Worm (Caenorhabditis elegans) whole organism, L4 larva: ENCODE measurements around the gene his-42.
A peak's percentile ranks its signal among the peaks of the same experiment; 100 is the strongest.

ENCODE experiments used
- F37D6.2 ChIP-seq: sonication (generic microtip); optimal IDR thresholded peaks from 2 replicates; lab custom pipeline; 2016; ENCODE audit warnings: mild to moderate bottlenecking, missing genetic modification characterization, missing compliant biosample characterization
- Y48G9A.11 ChIP-seq: fragments of 200-800 bp; sonication (Bioruptor generic); IDR thresholded peaks from 2 replicates; pipeline ENCODE4 v1.3.6; 2022; ENCODE audit warnings: missing genetic modification reagents, missing genetic modification characterization, missing compliant biosample characterization
- Y75B8A.6 ChIP-seq: fragments of 200-800 bp; sonication (Bioruptor generic); IDR thresholded peaks from 2 replicates; pipeline ENCODE4 v1.3.6; 2022; ENCODE audit warnings: missing genetic modification reagents, missing genetic modification characterization, missing compliant biosample characterization
- aha-1 ChIP-seq: fragments of 150-350 bp; peaks from one replicate; lab custom pipeline; 2014; ENCODE audit warnings: missing biosample characterization, missing genetic modification characterization
- ama-1 ChIP-seq: fragments of 150-350 bp; optimal IDR thresholded peaks from 2 replicates; lab custom pipeline; 2014; ENCODE audit warnings: inconsistent platforms, mixed read lengths
- ceh-20 ChIP-seq: fragments of 200-800 bp; sonication (Bioruptor generic); IDR thresholded peaks from 2 replicates; pipeline ENCODE4 v1.3.6; 2022; ENCODE audit warnings: missing genetic modification reagents, missing genetic modification characterization, missing compliant biosample characterization
- ceh-28 ChIP-seq: fragments of 150-350 bp; optimal IDR thresholded peaks from 2 replicates; lab custom pipeline; 2014; ENCODE audit warnings: missing biosample characterization, missing genetic modification reagents, missing genetic modification characterization
- ces-1 ChIP-seq: fragments of 150-350 bp; sonication (generic microtip); optimal IDR thresholded peaks from 4 replicates; lab custom pipeline; 2014; ENCODE audit warnings: missing biosample characterization, missing genetic modification reagents, missing genetic modification characterization
- ctbp-1 ChIP-seq: fragments of 200-800 bp; sonication (Bioruptor generic); IDR thresholded peaks from 2 replicates; pipeline ENCODE4 v1.3.6; 2022; ENCODE audit warnings: missing genetic modification reagents, missing genetic modification characterization, missing compliant biosample characterization
- daf-16 ChIP-seq, 3 experiments: sonication (generic microtip); optimal IDR thresholded peaks; 2 replicates each; lab custom pipeline; 2016 to 2017; ENCODE audit warnings: missing genetic modification characterization in 3 of 3, missing genetic modification reagents in 3 of 3, mild to moderate bottlenecking in 2 of 3, missing compliant biosample characterization in 2 of 3, missing biosample characterization in 1 of 3, moderate library complexity in 1 of 3
- daf-19 ChIP-seq: fragments of 200-800 bp; sonication (Bioruptor generic); conservative IDR thresholded peaks from 2 replicates; pipeline ENCODE4 v1.3.6; 2022; ENCODE audit warnings: missing genetic modification characterization, missing compliant biosample characterization
- daf-8 ChIP-seq: fragments of 200-800 bp; sonication (Bioruptor generic); IDR thresholded peaks from 2 replicates; pipeline ENCODE4 v1.3.6; 2022; ENCODE audit warnings: missing genetic modification characterization, missing compliant biosample characterization
- dmd-6 ChIP-seq: fragments of 200-800 bp; sonication (Bioruptor generic); IDR thresholded peaks from 2 replicates; pipeline ENCODE4 v1.3.6; 2022; ENCODE audit warnings: missing genetic modification reagents, missing genetic modification characterization, missing compliant biosample characterization
- dmd-8 ChIP-seq: fragments of 200-800 bp; sonication (Bioruptor generic); IDR thresholded peaks from 2 replicates; pipeline ENCODE4 v1.3.6; 2022; ENCODE audit warnings: missing genetic modification characterization, missing compliant biosample characterization
- dve-1 ChIP-seq: sonication (generic microtip); optimal IDR thresholded peaks from 2 replicates; lab custom pipeline; 2017; ENCODE audit warnings: antibody characterized with exemption, mild to moderate bottlenecking, missing genetic modification characterization, missing compliant biosample characterization; ENCODE audit not compliant: insufficient read depth
- egl-43 ChIP-seq: fragments of 200-800 bp; sonication (Bioruptor generic); IDR thresholded peaks from 2 replicates; pipeline ENCODE4 v1.3.6; 2022; ENCODE audit warnings: missing genetic modification reagents, missing genetic modification characterization, missing compliant biosample characterization
- gei-8 ChIP-seq: fragments of 200-800 bp; sonication (Bioruptor generic); optimal IDR thresholded peaks from 2 replicates; lab custom pipeline; 2018; ENCODE audit warnings: mild to moderate bottlenecking, missing genetic modification characterization, missing compliant biosample characterization
- hlh-11 ChIP-seq: fragments of 200-800 bp; sonication (Bioruptor generic); optimal IDR thresholded peaks from 2 replicates; lab custom pipeline; 2018; ENCODE audit warnings: mild to moderate bottlenecking, missing genetic modification characterization, missing compliant biosample characterization
- lim-7 ChIP-seq: fragments of 200-800 bp; sonication (Bioruptor generic); IDR thresholded peaks from 2 replicates; pipeline ENCODE4 v1.3.6; 2022; ENCODE audit warnings: missing genetic modification characterization, missing compliant biosample characterization
- lin-1 ChIP-seq: fragments of 200-800 bp; sonication (Bioruptor generic); IDR thresholded peaks from 2 replicates; pipeline ENCODE4 v1.3.6; 2022; ENCODE audit warnings: missing genetic modification reagents, missing genetic modification characterization, missing compliant biosample characterization
- lin-13 ChIP-seq: fragments of 150-350 bp; optimal IDR thresholded peaks from 2 replicates; lab custom pipeline; 2014; ENCODE audit warnings: missing biosample characterization, missing genetic modification reagents, missing genetic modification characterization
- lin-15B ChIP-seq: fragments of 150-350 bp; sonication (generic microtip); optimal IDR thresholded peaks from 3 replicates; lab custom pipeline; 2014; ENCODE audit warnings: missing biosample characterization, missing genetic modification characterization
- lin-39 ChIP-seq: fragments of 150-350 bp; optimal IDR thresholded peaks from 2 replicates; lab custom pipeline; 2014; ENCODE audit warnings: missing biosample characterization, missing genetic modification reagents, missing genetic modification characterization
- madf-5 ChIP-seq, 2 experiments: fragments of 200-800 bp; sonication (Bioruptor generic); IDR thresholded peaks; 2 replicates each; pipeline ENCODE4 v1.3.6; 2022; ENCODE audit warnings: missing compliant biosample characterization in 2 of 2, missing genetic modification characterization in 2 of 2
- mdt-29 ChIP-seq: fragments of 200-800 bp; sonication (Bioruptor generic); IDR thresholded peaks from 2 replicates; pipeline ENCODE4 v1.3.6; 2022; ENCODE audit warnings: missing genetic modification reagents, missing genetic modification characterization, missing compliant biosample characterization
- mes-2 ChIP-seq: sonication (generic microtip); optimal IDR thresholded peaks from 2 replicates; lab custom pipeline; 2016; ENCODE audit warnings: missing genotype, mild to moderate bottlenecking, missing genetic modification characterization, missing compliant biosample characterization; ENCODE audit not compliant: poor library complexity, severe bottlenecking
- mxl-2 ChIP-seq: fragments of 200-800 bp; sonication (Bioruptor generic); conservative IDR thresholded peaks from 2 replicates; pipeline ENCODE4 v1.3.6; 2022; ENCODE audit warnings: missing genetic modification reagents, missing genetic modification characterization, missing compliant biosample characterization
- nhr-111 ChIP-seq: fragments of 200-800 bp; sonication (Bioruptor generic); optimal IDR thresholded peaks from 2 replicates; lab custom pipeline; 2018; ENCODE audit warnings: mild to moderate bottlenecking, missing genetic modification characterization, missing compliant biosample characterization
- nhr-42 ChIP-seq: fragments of 200-800 bp; sonication (Bioruptor generic); IDR thresholded peaks from 2 replicates; pipeline ENCODE4 v1.3.6; 2022; ENCODE audit warnings: missing genetic modification characterization, missing compliant biosample characterization
- nhr-77 ChIP-seq: fragments of 150-350 bp; optimal IDR thresholded peaks from 2 replicates; lab custom pipeline; 2014; ENCODE audit warnings: missing biosample characterization, missing genetic modification characterization
- saeg-2 ChIP-seq: fragments of 200-800 bp; sonication (Bioruptor generic); IDR thresholded peaks from 2 replicates; pipeline ENCODE4 v1.3.6; 2022; ENCODE audit warnings: missing genetic modification reagents, missing genetic modification characterization, missing compliant biosample characterization
- snpc-1.2 ChIP-seq: fragments of 200-800 bp; sonication (Bioruptor generic); IDR thresholded peaks from 2 replicates; pipeline ENCODE4 v1.3.6; 2022; ENCODE audit warnings: missing genetic modification reagents, missing genetic modification characterization, missing compliant biosample characterization
- spr-1 ChIP-seq: sonication (generic microtip); optimal IDR thresholded peaks from 2 replicates; lab custom pipeline; 2016; ENCODE audit warnings: mild to moderate bottlenecking, missing genetic modification characterization, missing compliant biosample characterization
- spr-3 ChIP-seq: fragments of 200-800 bp; sonication (Bioruptor generic); optimal IDR thresholded peaks from 2 replicates; lab custom pipeline; 2018; ENCODE audit warnings: mild to moderate bottlenecking, missing genetic modification characterization, missing compliant biosample characterization
- unc-130 ChIP-seq: sonication (generic microtip); optimal IDR thresholded peaks from 2 replicates; lab custom pipeline; 2016; ENCODE audit warnings: missing genetic modification reagents, missing genetic modification characterization, missing compliant biosample characterization
- unc-39 ChIP-seq: sonication (generic microtip); optimal IDR thresholded peaks from 2 replicates; lab custom pipeline; 2017; ENCODE audit warnings: missing biosample characterization, missing genetic modification characterization
- unc-62 ChIP-seq, 3 experiments: fragments of 150-350 bp in 1 of 3; sonication (generic microtip); optimal IDR thresholded peaks in 2 of 3; peaks in 1 of 3; 1 replicate in 1 of 3; 2 replicates in 2 of 3; lab custom pipeline; 2014 to 2017; ENCODE audit warnings: missing biosample characterization in 3 of 3, missing genetic modification characterization in 3 of 3, missing genetic modification reagents in 3 of 3, missing genotype in 1 of 3
- zfp-2 ChIP-seq: sonication (generic microtip); optimal IDR thresholded peaks from 2 replicates; lab custom pipeline; 2016; ENCODE audit warnings: mild to moderate bottlenecking, missing genetic modification characterization, missing compliant biosample characterization
- ztf-7 ChIP-seq: fragments of 150-350 bp; optimal IDR thresholded peaks from 2 replicates; lab custom pipeline; 2014; ENCODE audit warnings: missing biosample characterization, missing genetic modification characterization

his-42 gene

ce11 chrII:13834380-13835194 is 6.1 kb upstream of the his-42 start (continued):
- TF ChIP-seq dmd-6 (GFP tag; lab: Robert Waterston, UW) (peak; percentile 85), mes-2 (tag; lab: Kevin White, UChicago) (peak; percentile 94), ceh-28 (no peak), hlh-11 (peak; percentile 81), F37D6.2 (tag; lab: Kevin White, UChicago) (peak; percentile 87), nhr-111 (peak; percentile 71), Y48G9A.11 (GFP tag; lab: Robert Waterston, UW) (peak; percentile 55; the same call in 1 of the 2 replicates), Y75B8A.6 (GFP tag; lab: Robert Waterston, UW) (peak; percentile 84; the same call in 1 of the 2 replicates), lin-15B (tag; lab: Kevin White, UChicago) (no peak), nhr-42 (peak; percentile 97), lin-39 (no peak), ces-1 (GFP tag; lab: Kevin White, UChicago) (peak; percentile 20), mxl-2 (GFP tag; lab: Robert Waterston, UW) (peak; percentile 56; the same call in 1 of the 2 replicates), daf-19 (GFP tag; lab: Robert Waterston, UW) (no peak), aha-1 (tag; lab: Kevin White, UChicago) (peak; percentile 99), lin-13 (GFP tag; lab: Kevin White, UChicago) (peak; percentile 89), unc-130 (GFP tag; lab: Kevin White, UChicago) (peak; percentile 20), dve-1 (tag; lab: Kevin White, UChicago) (peak; percentile 95), daf-8 (GFP tag; lab: Robert Waterston, UW) (no peak), ctbp-1 (GFP tag; lab: Robert Waterston, UW) (peak; percentile 93), egl-43 (GFP tag; lab: Robert Waterston, UW) (peak; percentile 94), unc-39 (tag; lab: Kevin White, UChicago) (no peak), spr-3 (GFP tag; lab: Kevin White, UChicago) (peak; percentile 89), lim-7 (peak; percentile 77), ceh-20 (GFP tag; lab: Robert Waterston, UW) (peak; percentile 91), gei-8 (GFP tag; lab: Kevin White, UChicago) (peak; percentile 33), nhr-77 (tag; lab: Kevin White, UChicago) (peak; percentile 94), daf-16 (GFP tag; optimal IDR thresholded peaks at IDR 0.05; lab: Kevin White, UChicago) (peak; percentile 32 to 73), daf-16 (tag; optimal IDR thresholded peaks at IDR 0.05; lab: Kevin White, UChicago) (peak; percentile 78), snpc-1.2 (GFP tag; lab: Robert Waterston, UW) (peak; percentile 76), lin-1 (GFP tag; lab: Robert Waterston, UW) (peak; percentile 82), saeg-2 (GFP tag; lab: Robert Waterston, UW) (peak; percentile 70; the same call in 1 of the 2 replicates), spr-1 (tag; lab: Kevin White, UChicago) (peak; percentile 79), dmd-8 (GFP tag; lab: Robert Waterston, UW) (peak; percentile 85), ztf-7 (tag; lab: Kevin White, UChicago) (peak; percentile 89), unc-62 (GFP tag; optimal IDR thresholded peaks at IDR 0.05 in 1 of 2; lab: Kevin White, UChicago) (peak in 1 of 2 experiments; percentile 98), unc-62 (tag; optimal IDR thresholded peaks at IDR 0.05; lab: Kevin White, UChicago) (no peak), mdt-29 (GFP tag; lab: Robert Waterston, UW) (peak; percentile 59), zfp-2 (tag; lab: Kevin White, UChicago) (peak; percentile 66), ama-1 (peak; percentile 66), madf-5 (GFP tag; IDR thresholded peaks at IDR 0.05; lab: Robert Waterston, UW) (peak; percentile 64 to 79; a peak in 2 of 4 replicates)
- TF ChIP-seq, all 104 proteins: peak for 79
